Worm (Caenorhabditis elegans) whole organism, early embryonic: Measurements from ENCODE around the gene F47B8.13.

ENCODE experiments used
- B0310.2 ChIP-seq: sonication (generic microtip); optimal IDR thresholded peaks from 2 replicates; lab custom pipeline; 2016; ENCODE audit warnings: mild to moderate bottlenecking, missing genetic modification characterization, missing compliant biosample characterization
- F13C5.2 ChIP-seq: sonication (generic microtip); optimal IDR thresholded peaks from 2 replicates; lab custom pipeline; 2017; ENCODE audit warnings: mild to moderate bottlenecking, missing genetic modification characterization, inconsistent platforms, missing compliant biosample characterization
- aly-1 ChIP-seq: sonication (generic microtip); optimal IDR thresholded peaks from 2 replicates; lab custom pipeline; 2016; ENCODE audit warnings: missing genetic modification characterization, missing compliant biosample characterization
- ama-1 ChIP-seq: fragments of 150-350 bp; optimal IDR thresholded peaks from 2 replicates; lab custom pipeline; 2014
- ceh-13 ChIP-seq: fragments of 200-800 bp; sonication (Bioruptor generic); optimal IDR thresholded peaks from 2 replicates; lab custom pipeline; 2018; ENCODE audit warnings: mild to moderate bottlenecking, missing genetic modification characterization, missing compliant biosample characterization
- ceh-36 ChIP-seq: sonication (generic microtip); optimal IDR thresholded peaks from 2 replicates; lab custom pipeline; 2016; ENCODE audit warnings: missing genetic modification characterization, inconsistent platforms, missing compliant biosample characterization
- ets-7 ChIP-seq: sonication (generic microtip); optimal IDR thresholded peaks from 2 replicates; lab custom pipeline; 2016; ENCODE audit warnings: missing genotype, missing genetic modification characterization, missing compliant biosample characterization
- flt-1 ChIP-seq: fragments of 200-800 bp; sonication (Bioruptor generic); IDR thresholded peaks from 2 replicates; pipeline ENCODE4 v1.3.6; 2022; ENCODE audit warnings: missing genetic modification characterization, missing compliant biosample characterization
- hmbx-1 ChIP-seq: sonication (generic microtip); optimal IDR thresholded peaks from 2 replicates; lab custom pipeline; 2016; ENCODE audit warnings: mild to moderate bottlenecking, missing genetic modification characterization, missing compliant biosample characterization
- hmg-4 ChIP-seq: fragments of 200-800 bp; sonication (Bioruptor generic); optimal IDR thresholded peaks from 2 replicates; lab custom pipeline; 2018; ENCODE audit warnings: mild to moderate bottlenecking, missing genetic modification characterization, missing compliant biosample characterization
- hnd-1 ChIP-seq: sonication (generic microtip); optimal IDR thresholded peaks from 2 replicates; lab custom pipeline; 2016; ENCODE audit warnings: missing genetic modification characterization, missing compliant biosample characterization
- pes-1 ChIP-seq: fragments of 200-800 bp; sonication (Bioruptor generic); IDR thresholded peaks from 2 replicates; pipeline ENCODE4 v1.3.6; 2022; ENCODE audit warnings: missing genetic modification reagents, missing genetic modification characterization, missing compliant biosample characterization
- scrt-1 ChIP-seq: fragments of 200-800 bp; sonication (Bioruptor generic); IDR thresholded peaks from 2 replicates; pipeline ENCODE4 v1.3.6; 2022; ENCODE audit warnings: missing genetic modification characterization, missing compliant biosample characterization
- sea-1 ChIP-seq: fragments of 200-800 bp; sonication (Bioruptor generic); conservative IDR thresholded peaks from 2 replicates; pipeline ENCODE4 v1.3.6; 2022; ENCODE audit warnings: missing genetic modification characterization, missing compliant biosample characterization
- tbx-11 ChIP-seq: fragments of 200-800 bp; sonication (Bioruptor generic); IDR thresholded peaks from 2 replicates; pipeline ENCODE4 v1.3.6; 2022; ENCODE audit warnings: missing genetic modification characterization, missing compliant biosample characterization
- tbx-37 ChIP-seq: fragments of 200-800 bp; sonication (Bioruptor generic); conservative IDR thresholded peaks from 2 replicates; pipeline ENCODE4 v1.3.6; 2022; ENCODE audit warnings: missing genetic modification reagents, missing genetic modification characterization, missing compliant biosample characterization
- tra-4 ChIP-seq: sonication (generic microtip); optimal IDR thresholded peaks from 2 replicates; lab custom pipeline; 2017; ENCODE audit warnings: missing genetic modification characterization, missing compliant biosample characterization

Gene F47B8.13

DNA sequence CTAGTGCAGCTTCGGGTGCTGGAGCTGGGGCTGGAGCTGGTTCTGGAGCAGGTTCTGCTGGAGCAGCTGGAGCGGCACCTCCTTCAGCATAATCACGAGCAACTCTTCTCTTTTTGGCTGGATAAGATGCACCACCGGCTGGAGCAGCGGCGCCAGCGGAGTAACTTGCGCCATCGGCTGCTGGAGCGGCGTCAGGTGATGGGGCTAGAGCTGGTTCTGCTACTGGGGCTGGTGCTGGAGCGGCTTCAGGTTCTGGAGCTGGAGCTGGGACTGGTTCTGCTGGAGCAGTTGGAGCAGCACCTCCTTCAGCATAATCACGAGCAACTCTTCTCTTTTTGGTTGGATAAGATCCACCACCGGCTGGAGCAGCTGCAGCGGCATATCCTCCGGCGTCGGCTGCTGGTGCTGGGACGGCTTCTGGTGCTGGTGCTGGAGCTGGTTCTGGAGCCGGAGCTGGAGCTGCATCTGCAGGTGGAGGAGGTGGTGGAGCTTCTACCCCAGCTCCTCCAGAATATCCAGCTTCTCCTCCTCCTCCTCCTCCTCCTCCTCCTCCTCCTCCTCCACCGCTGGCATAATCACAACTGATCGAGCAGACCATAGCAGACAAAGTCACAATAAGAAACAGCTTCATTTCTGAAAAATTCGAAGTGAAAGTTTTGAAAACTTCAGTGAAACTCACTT, at the start of gene F47B8.13:
TSS of gene F47B8.13 (minus strand) at position 631 of the 681 bp plus-strand sequence.
- TF ChIP-seq aly-1 (tag; lab: Kevin White, UChicago) (peak; percentile 55), tbx-11 (GFP tag; lab: Robert Waterston, UW) (no peak)

ce11 chrV:14368272-14369052, 48.9 kb upstream of the F47B8.13 start:
- TF ChIP-seq B0310.2 (tag; lab: Kevin White, UChicago), result no peak
- TF ChIP-seq scrt-1 (GFP tag; lab: Robert Waterston, UW), result no peak
- TF ChIP-seq hnd-1 (tag; lab: Kevin White, UChicago), result no peak
- no peak for TF ChIP-seq hmg-4 (GFP tag; lab: Kevin White, UChicago)
- TF ChIP-seq pes-1 (GFP tag; lab: Robert Waterston, UW), result no peak
- TF ChIP-seq ceh-36, result no peak
- TF ChIP-seq F13C5.2, result no peak
- TF ChIP-seq tra-4, result no peak
- no peak for TF ChIP-seq hmbx-1
- TF ChIP-seq tbx-37 (GFP tag; lab: Robert Waterston, UW), result no peak
- TF ChIP-seq ets-7 (tag; lab: Kevin White, UChicago), result no peak
- TF ChIP-seq ceh-13 (GFP tag; lab: Kevin White, UChicago), result no peak

DNA sequence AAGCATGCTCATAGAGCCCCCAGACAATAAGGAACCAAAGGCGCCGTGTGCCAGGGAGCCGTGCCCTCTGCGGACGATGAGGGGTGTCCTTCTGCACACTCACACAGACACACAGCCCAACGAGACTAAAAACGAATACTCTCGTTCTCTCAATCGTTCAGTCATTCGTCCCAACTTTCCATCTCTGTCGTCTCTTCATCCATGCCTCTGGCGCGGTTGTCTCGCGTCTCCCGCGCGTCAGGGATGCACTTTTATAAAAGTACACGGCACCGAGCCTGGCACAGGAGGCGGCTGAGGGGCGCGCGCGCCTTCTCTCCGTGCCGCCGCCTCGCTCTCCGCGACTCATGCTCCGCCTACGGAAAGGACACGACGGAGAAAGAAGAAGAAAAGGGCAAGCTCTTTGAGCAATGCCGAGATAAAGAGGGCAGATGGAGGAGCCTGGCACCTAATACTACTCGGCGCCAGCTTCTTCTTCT, 47.0 kb upstream of the F47B8.13 start:
- TF ChIP-seq aly-1 (tag; lab: Kevin White, UChicago) (peak; percentile 16), B0310.2 (tag; lab: Kevin White, UChicago) (no peak)

DNA sequence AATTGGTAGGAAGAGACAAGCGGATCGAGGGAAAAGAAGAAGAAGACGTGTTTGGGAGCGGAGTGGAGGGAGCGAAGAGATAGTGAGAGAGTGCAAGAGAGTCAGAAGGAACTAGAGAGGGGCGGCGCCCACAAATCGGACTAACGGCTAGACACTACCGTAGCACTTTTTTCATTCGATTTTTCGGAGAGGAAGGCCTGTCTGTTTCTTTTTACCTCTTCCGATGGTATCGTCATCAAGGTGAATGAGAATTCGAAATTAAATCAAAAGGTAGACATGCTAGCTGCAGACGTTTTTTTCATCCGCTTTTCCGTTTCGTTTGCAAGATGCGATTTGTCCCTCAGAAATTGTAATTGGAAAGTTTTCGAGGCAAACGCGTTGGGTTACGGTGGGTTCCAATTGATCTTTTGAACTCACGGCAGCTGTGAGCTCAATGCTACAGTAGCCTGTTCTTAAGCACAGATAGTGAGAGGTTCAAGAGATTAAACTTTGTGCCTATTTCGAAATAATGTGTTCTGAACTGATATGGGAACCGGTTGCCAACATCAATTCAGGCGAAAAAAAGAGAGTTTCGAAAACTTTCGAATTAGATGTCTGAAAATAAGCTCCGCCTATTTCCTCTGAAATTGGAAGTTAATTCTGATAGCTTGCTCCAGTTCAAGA, 45.2 kb upstream of the F47B8.13 start:
- TF ChIP-seq hnd-1 (tag; lab: Kevin White, UChicago), result no peak
- TF ChIP-seq B0310.2 (tag; lab: Kevin White, UChicago), result no peak
- no peak for TF ChIP-seq hmbx-1
- TF ChIP-seq ama-1, result no peak
- no peak for TF ChIP-seq sea-1 (GFP tag; lab: Robert Waterston, UW)
- no peak for TF ChIP-seq hmg-4 (GFP tag; lab: Kevin White, UChicago)
- TF ChIP-seq aly-1 (tag; lab: Kevin White, UChicago), result no peak
- no peak for TF ChIP-seq tbx-11 (GFP tag; lab: Robert Waterston, UW)
- TF ChIP-seq flt-1, result no peak

DNA sequence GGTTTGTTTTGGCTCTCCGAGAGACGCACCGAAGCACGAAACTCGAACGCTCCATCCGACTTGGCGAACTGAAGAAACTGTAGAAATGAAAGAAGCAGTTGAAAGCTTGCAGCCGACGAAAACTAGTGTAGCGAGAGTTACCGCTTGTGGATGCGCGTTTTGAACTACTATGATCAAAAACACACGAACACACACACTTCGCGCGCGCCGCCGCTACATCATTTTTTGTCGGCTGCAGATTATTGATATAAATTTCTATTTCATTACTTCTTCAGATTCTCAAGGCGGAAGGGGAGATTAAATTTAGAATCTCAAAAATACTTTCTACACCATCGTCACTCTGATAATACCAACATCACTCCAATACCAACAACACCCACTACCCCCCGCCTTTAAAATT, 42.4 kb upstream of the F47B8.13 start:
- TF ChIP-seq tra-4 (no peak), ama-1 (no peak)

ce11 chrV:14358577-14358976, 39.0 kb upstream of the F47B8.13 start, which contains the start of gene Y49A3A.4:
Gene Y49A3A.4 (minus strand): TSS chrV:14358890.
- TF ChIP-seq tbx-11 (GFP tag; lab: Robert Waterston, UW) (no peak), flt-1 (no peak)

DNA sequence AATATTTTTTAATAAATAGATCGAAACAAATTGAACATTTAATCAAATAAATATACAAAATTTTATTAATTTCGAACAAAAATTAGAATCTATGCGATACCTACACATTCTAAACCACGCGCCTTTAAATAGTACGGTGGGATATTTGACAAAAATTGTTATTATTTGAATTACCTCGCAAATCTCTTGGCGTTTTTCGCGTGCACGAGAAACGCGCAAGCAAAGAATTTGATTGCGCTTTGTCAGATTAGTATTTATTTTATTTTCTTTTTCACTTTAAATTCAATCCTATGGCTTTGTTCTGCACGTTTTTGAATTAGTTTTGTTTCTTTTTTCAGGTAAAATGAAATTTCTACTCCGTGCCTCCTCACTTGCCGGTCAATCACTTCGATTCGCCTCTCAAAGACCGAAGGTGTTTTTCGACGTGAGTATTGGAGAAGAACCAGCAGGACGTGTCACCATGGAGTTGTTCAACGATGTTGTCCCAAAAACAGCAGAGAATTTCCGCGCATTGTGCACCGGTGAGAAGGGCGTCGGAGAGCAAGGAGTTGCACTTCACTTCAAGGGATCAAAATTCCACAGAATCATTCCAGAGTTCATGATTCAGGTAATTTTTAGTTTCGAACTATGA, 36.3 kb upstream of the F47B8.13 start, which contains the start of gene cyn-1:
TSS of gene cyn-1 (plus strand) at position 339 of the 631 bp plus-strand sequence.
- TF ChIP-seq ets-7 (tag; lab: Kevin White, UChicago) (no peak), tbx-37 (GFP tag; lab: Robert Waterston, UW) (no peak), B0310.2 (tag; lab: Kevin White, UChicago) (no peak), F13C5.2 (peak; percentile 61), ama-1 (no peak), scrt-1 (GFP tag; lab: Robert Waterston, UW) (no peak), flt-1 (no peak), hmg-4 (GFP tag; lab: Kevin White, UChicago) (no peak), sea-1 (GFP tag; lab: Robert Waterston, UW) (no peak), hmbx-1 (no peak), ceh-13 (GFP tag; lab: Kevin White, UChicago) (no peak), aly-1 (tag; lab: Kevin White, UChicago) (no peak), pes-1 (GFP tag; lab: Robert Waterston, UW) (0 out of 2 replicates have a peak, but pooled peaks have one; percentile 36), tbx-11 (GFP tag; lab: Robert Waterston, UW) (no peak), ceh-36 (no peak)
